Worm (Caenorhabditis elegans): Measurements from ENCODE around the gene ZC395.4.
A peak's percentile ranks its signal among the peaks of the same experiment; 100 is the strongest.

The ZC395.4 gene

ce11 chrIII:5305725-5306124 lies 35.8 kb downstream of the ZC395.4 start (continued):
- TF ChIP-seq nhr-11 (tag; optimal IDR thresholded peaks at IDR 0.05) (no peak), egl-13 (tag; optimal IDR thresholded peaks at IDR 0.05) (peak; percentile 19), sox-4 (tag; optimal IDR thresholded peaks at IDR 0.05) (peak; percentile 9), hlh-4 (tag; optimal IDR thresholded peaks at IDR 0.05) (no peak), pax-3 (tag; optimal IDR thresholded peaks at IDR 0.05) (peak; percentile 8), skn-1 (tag; optimal IDR thresholded peaks at IDR 0.05) (peak; percentile 31), fkh-10 (GFP tag; optimal IDR thresholded peaks at IDR 0.05) (no peak), fos-1 (tag; optimal IDR thresholded peaks at IDR 0.05) (no peak), elt-3 (tag; optimal IDR thresholded peaks at IDR 0.05) (no peak), fkh-4 (tag; optimal IDR thresholded peaks at IDR 0.05; ENCODE audit: borderline replicate concordance) (no peak), ceh-82 (tag; optimal IDR thresholded peaks at IDR 0.05) (peak; percentile 40 to 63 (median 62)), lir-3 (tag; optimal IDR thresholded peaks at IDR 0.05; ENCODE audit: poor library complexity) (peak; percentile 61), nhr-85 (tag) (no peak), unc-86 (tag; optimal IDR thresholded peaks at IDR 0.05) (peak; percentile 39), nhr-12 (tag; optimal IDR thresholded peaks at IDR 0.05) (no peak), zip-4 (GFP tag; optimal IDR thresholded peaks at IDR 0.05) (peak; percentile 21), lsy-2 (tag; optimal IDR thresholded peaks at IDR 0.05) (peak; percentile 35 to 69), efl-1 (optimal IDR thresholded peaks at IDR 0.05) (peak; percentile 31 to 67), efl-1 (GFP tag; optimal IDR thresholded peaks at IDR 0.05 in 1 of 2) (peak; percentile 61 to 96), snpc-4 (tag; optimal IDR thresholded peaks at IDR 0.05) (no peak), aha-1 (tag; optimal IDR thresholded peaks at IDR 0.05) (no peak), Y116A8C.19 (tag; optimal IDR thresholded peaks at IDR 0.05; ENCODE audit: borderline replicate concordance) (no peak), vab-15 (tag; optimal IDR thresholded peaks at IDR 0.05) (no peak), hlh-17 (GFP tag; optimal IDR thresholded peaks at IDR 0.05; ENCODE audit: borderline replicate concordance) (no peak), blmp-1 (tag; optimal IDR thresholded peaks at IDR 0.05) (peak; percentile 24), nhr-47 (tag; optimal IDR thresholded peaks at IDR 0.05) (peak; percentile 69), nhr-20 (tag; optimal IDR thresholded peaks at IDR 0.05) (no peak), ceh-8 (GFP tag; optimal IDR thresholded peaks at IDR 0.05) (no peak), sptf-1 (tag; optimal IDR thresholded peaks at IDR 0.05) (no peak), elt-2 (tag; optimal IDR thresholded peaks at IDR 0.05) (peak; percentile 6), unc-98 (GFP tag; IDR thresholded peaks at IDR 0.05) (no peak), dsc-1 (tag; optimal IDR thresholded peaks at IDR 0.05) (peak; percentile 64), jun-1 (tag; optimal IDR thresholded peaks at IDR 0.05) (no peak), grh-1 (GFP tag; IDR thresholded peaks at IDR 0.05) (no peak), ztf-4 (tag; optimal IDR thresholded peaks at IDR 0.05) (no peak), rnt-1 (tag; optimal IDR thresholded peaks at IDR 0.05) (peak; percentile 72), snu-23 (GFP tag; optimal IDR thresholded peaks at IDR 0.05) (peak; percentile 75), dpl-1 (GFP tag; optimal IDR thresholded peaks at IDR 0.05) (peak in 2 of 3 experiments; percentile 59 to 69), alr-1 (tag; optimal IDR thresholded peaks at IDR 0.05; ENCODE audit: borderline replicate concordance) (no peak), nhr-71 (tag; optimal IDR thresholded peaks at IDR 0.05) (no peak), isw-1 (GFP tag; IDR thresholded peaks at IDR 0.05) (peak; percentile 32)

ce11 chrIII:5308278-5308677 lies 38.4 kb downstream of the ZC395.4 start, which contains the start of gene mog-3:
TSS of gene mog-3 (plus strand) at chrIII:5308596.
- no peak for TF ChIP-seq sptf-1 (tag; optimal IDR thresholded peaks at IDR 0.05)
- TF ChIP-seq vab-15 (tag; optimal IDR thresholded peaks at IDR 0.05): peak; percentile 55
- no peak for TF ChIP-seq nhr-84 (tag; optimal IDR thresholded peaks at IDR 0.05)
- peak; percentile 21 for TF ChIP-seq snpc-4 (tag; optimal IDR thresholded peaks at IDR 0.05)
- TF ChIP-seq Y116A8C.19 (tag; optimal IDR thresholded peaks at IDR 0.05; ENCODE audit: borderline replicate concordance): peak; percentile 30
- peak; percentile 65 for TF ChIP-seq isw-1 (GFP tag; IDR thresholded peaks at IDR 0.05)
- peak; percentile 67 for TF ChIP-seq unc-86 (tag; optimal IDR thresholded peaks at IDR 0.05)
- no peak for TF ChIP-seq egl-27 (tag; optimal IDR thresholded peaks at IDR 0.05)
- peak; percentile 11 to 66 (median 11) for TF ChIP-seq ceh-82 (tag; optimal IDR thresholded peaks at IDR 0.05)
- peak; percentile 40 for TF ChIP-seq C16A3.4 (tag; optimal IDR thresholded peaks at IDR 0.05)
- no peak for TF ChIP-seq nhr-11 (tag; optimal IDR thresholded peaks at IDR 0.05)
- peak; percentile 74 for TF ChIP-seq fkh-8 (tag; optimal IDR thresholded peaks at IDR 0.05)
- TF ChIP-seq ama-1 (optimal IDR thresholded peaks at IDR 0.05): no peak
- TF ChIP-seq dsc-1 (tag; optimal IDR thresholded peaks at IDR 0.05): peak; percentile 71
- no peak for TF ChIP-seq unc-130 (tag; optimal IDR thresholded peaks at IDR 0.05)
- peak; percentile 73 for TF ChIP-seq snu-23 (GFP tag; optimal IDR thresholded peaks at IDR 0.05)
- no peak for TF ChIP-seq C34B4.2 (tag; optimal IDR thresholded peaks at IDR 0.05)
- TF ChIP-seq nhr-76 (tag; optimal IDR thresholded peaks at IDR 0.05): no peak
- peak; percentile 77 for TF ChIP-seq pax-3 (tag; optimal IDR thresholded peaks at IDR 0.05)
- no peak for TF ChIP-seq alr-1 (tag; optimal IDR thresholded peaks at IDR 0.05; ENCODE audit: borderline replicate concordance)
- TF ChIP-seq lsy-2 (tag; optimal IDR thresholded peaks at IDR 0.05): peak; percentile 62 to 82
- no peak for TF ChIP-seq nhr-77 (tag; optimal IDR thresholded peaks at IDR 0.05)
- TF ChIP-seq nhr-85 (tag): peak; percentile 85
- TF ChIP-seq unc-98 (GFP tag; IDR thresholded peaks at IDR 0.05): peak; percentile 66; the same call in 1 of the 2 replicates
- TF ChIP-seq F16B12.6 (tag; optimal IDR thresholded peaks at IDR 0.05): no peak
